Fruit fly (Drosophila melanogaster): ENCODE data around the gene CG32006.

DNA sequence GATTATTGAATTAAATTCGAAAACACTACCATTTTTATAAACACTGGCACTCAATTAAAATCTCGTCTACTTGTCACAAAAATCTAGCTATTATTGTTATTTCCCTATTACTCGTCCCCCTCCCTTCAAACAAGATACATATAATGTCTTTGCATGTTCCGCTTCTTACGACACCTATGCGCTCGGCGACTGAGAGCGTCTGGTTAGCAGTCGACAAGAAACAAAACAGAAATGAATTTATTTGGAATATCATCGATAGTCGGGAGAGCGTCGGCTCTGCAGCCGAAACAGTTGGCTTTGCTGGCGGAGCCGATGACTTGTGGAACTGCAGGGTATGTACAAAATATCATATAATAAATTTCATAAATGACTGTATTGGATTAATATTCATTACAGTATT, 31.1 kb downstream of the CG32006 start:
- TF ChIP-seq CG32006 (GFP tag; optimal IDR thresholded peaks at IDR 0.05) = no peak
- TF ChIP-seq Eip78C (GFP tag) = no peak
